Fruit fly (Drosophila melanogaster) whole organism, prepupa: ENCODE results near the gene Dlg5.

Experiments used
- CG10669 ChIP-seq: fragments of 200-800 bp; sonication (Bioruptor generic); optimal IDR thresholded peaks from 3 replicates; lab custom pipeline; 2018; ENCODE audit warnings: missing biosample characterization, mild to moderate bottlenecking, missing genetic modification characterization, moderate library complexity
- CG16779 ChIP-seq: fragments of 200-800 bp; sonication (Bioruptor generic); optimal IDR thresholded peaks from 3 replicates; lab custom pipeline; 2017; ENCODE audit warnings: missing biosample characterization, mild to moderate bottlenecking, missing genetic modification characterization
- CG34406 ChIP-seq: fragments of 200-800 bp; sonication (Bioruptor generic); optimal IDR thresholded peaks from 3 replicates; lab custom pipeline; 2016; ENCODE audit warnings: missing biosample characterization, missing genetic modification characterization
- CG6854 ChIP-seq: fragments of 200-800 bp; sonication (Bioruptor generic); optimal IDR thresholded peaks from 2 replicates; lab custom pipeline; 2017; ENCODE audit warnings: missing biosample characterization, mild to moderate bottlenecking, missing genetic modification characterization
- CG9139 ChIP-seq: fragments of 200-800 bp; sonication (Bioruptor generic); optimal IDR thresholded peaks from 3 replicates; lab custom pipeline; 2017; ENCODE audit warnings: missing biosample characterization, mild to moderate bottlenecking, missing genetic modification characterization
- Gug ChIP-seq: fragments of 200-800 bp; sonication (Bioruptor generic); IDR thresholded peaks from 2 replicates; pipeline ENCODE4 v1.3.6; 2022; ENCODE audit warnings: missing biosample characterization, missing genetic modification characterization
- OdsH ChIP-seq: fragments of 200-800 bp; sonication (Bioruptor generic); optimal IDR thresholded peaks from 3 replicates; lab custom pipeline; 2016; ENCODE audit warnings: missing biosample characterization, missing genetic modification characterization
- Sox14 ChIP-seq: fragments of 200-800 bp; sonication (Bioruptor generic); optimal IDR thresholded peaks from 3 replicates; lab custom pipeline; 2016; ENCODE audit warnings: missing biosample characterization, missing genetic modification characterization
- achi ChIP-seq: fragments of 200-800 bp; sonication (Bioruptor generic); optimal IDR thresholded peaks from 3 replicates; lab custom pipeline; 2016; ENCODE audit warnings: missing biosample characterization, missing genetic modification characterization
- dac ChIP-seq: fragments of 200-800 bp; sonication (Bioruptor generic); optimal IDR thresholded peaks from 2 replicates; lab custom pipeline; 2017; ENCODE audit warnings: missing biosample characterization, mild to moderate bottlenecking, missing genetic modification characterization
- vri ChIP-seq: fragments of 200-800 bp; sonication (Bioruptor generic); optimal IDR thresholded peaks from 3 replicates; lab custom pipeline; 2016; ENCODE audit warnings: missing biosample characterization, mild to moderate bottlenecking, missing genetic modification characterization

dm6 chr2L:11488465-11489037 is 28.3 kb downstream of the Dlg5 start:
- TF ChIP-seq Sox14 (GFP tag; lab: Kevin White, UChicago) (no peak), CG10669 (GFP tag; lab: Kevin White, UChicago) (no peak), dac (no peak), CG16779 (tag; lab: Kevin White, UChicago) (no peak), vri (GFP tag; lab: Kevin White, UChicago) (no peak), CG6854 (no peak), OdsH (no peak), CG34406 (GFP tag; lab: Kevin White, UChicago) (no peak), achi (GFP tag; lab: Kevin White, UChicago) (no peak), Gug (no peak), CG9139 (GFP tag; lab: Kevin White, UChicago) (no peak)
